Fruit fly (Drosophila melanogaster): ENCODE data around the gene CG31810.

DNA sequence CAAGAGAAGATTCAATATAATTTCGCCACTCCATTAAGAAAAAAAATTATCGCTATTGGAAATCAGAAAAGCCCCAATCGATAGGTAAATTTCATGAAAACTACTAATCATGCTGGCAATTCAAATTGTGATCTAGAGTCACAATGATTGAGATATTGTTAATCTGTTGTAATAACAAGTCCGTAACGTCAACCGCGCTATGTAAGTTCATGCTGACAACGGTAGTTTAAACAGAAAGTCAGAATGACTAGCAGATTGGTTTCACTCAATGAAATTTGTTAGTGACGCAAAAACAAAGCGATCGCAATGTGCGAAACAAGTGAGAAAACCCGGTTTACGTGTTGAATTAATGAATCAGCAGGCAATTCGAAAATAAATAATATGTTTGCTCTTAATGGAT is 5.0 kb upstream of the CG31810 start:
- TF ChIP-seq pad (GFP tag; optimal IDR thresholded peaks at IDR 0.05) (no peak), CG33017 (tag; optimal IDR thresholded peaks at IDR 0.05) (no peak), kay (GFP tag; ENCODE audit: borderline replicate concordance) (peak; percentile 16), CG5204 (GFP tag; optimal IDR thresholded peaks at IDR 0.05) (no peak), CG7045 (GFP tag; optimal IDR thresholded peaks at IDR 0.05) (no peak), Hr96 (GFP tag; optimal IDR thresholded peaks at IDR 0.05) (no peak), Crg-1 (GFP tag; optimal IDR thresholded peaks at IDR 0.05) (no peak), toe (GFP tag; optimal IDR thresholded peaks at IDR 0.05) (no peak), CG12768 (GFP tag; optimal IDR thresholded peaks at IDR 0.05) (no peak), tj (GFP tag; optimal IDR thresholded peaks at IDR 0.05) (no peak)

All from whole organism, adult.